Worm (Caenorhabditis elegans) whole organism, L4/young adult: ENCODE results near the gene K02C4.5.

ENCODE experiments used
- W03F9.2 ChIP-seq: fragments of 150-350 bp; optimal IDR thresholded peaks from 2 replicates; lab custom pipeline; 2014; ENCODE audit warnings: missing biosample characterization, missing genetic modification characterization
- dao-5 ChIP-seq: sonication (generic microtip); optimal IDR thresholded peaks from 2 replicates; lab custom pipeline; 2016; ENCODE audit warnings: missing genotype, missing genetic modification characterization, moderate library complexity, missing compliant biosample characterization
- him-1 ChIP-seq: sonication (generic microtip); optimal IDR thresholded peaks from 2 replicates; lab custom pipeline; 2016; ENCODE audit warnings: missing genotype, missing genetic modification reagents, missing genetic modification characterization, missing compliant biosample characterization

Gene K02C4.5

ce11 chrII:8093283-8093682 is 15.0 kb downstream of the K02C4.5 start:
- TF ChIP-seq dao-5 (tag; lab: Kevin White, UChicago) (no peak), him-1 (no peak), W03F9.2 (tag; lab: Kevin White, UChicago) (no peak)

- TF ChIP-seq W03F9.2 (tag; lab: Kevin White, UChicago) = no peak
- TF ChIP-seq him-1 = no peak
- TF ChIP-seq dao-5 (tag; lab: Kevin White, UChicago) = no peak
Measured at ce11 chrII:8093914-8094313, 15.7 kb downstream of the K02C4.5 start.

ce11 chrII:8099212-8099784 is 21.1 kb downstream of the K02C4.5 start:
- TF ChIP-seq him-1 (no peak), W03F9.2 (tag; lab: Kevin White, UChicago) (no peak), dao-5 (tag; lab: Kevin White, UChicago) (no peak)

DNA sequence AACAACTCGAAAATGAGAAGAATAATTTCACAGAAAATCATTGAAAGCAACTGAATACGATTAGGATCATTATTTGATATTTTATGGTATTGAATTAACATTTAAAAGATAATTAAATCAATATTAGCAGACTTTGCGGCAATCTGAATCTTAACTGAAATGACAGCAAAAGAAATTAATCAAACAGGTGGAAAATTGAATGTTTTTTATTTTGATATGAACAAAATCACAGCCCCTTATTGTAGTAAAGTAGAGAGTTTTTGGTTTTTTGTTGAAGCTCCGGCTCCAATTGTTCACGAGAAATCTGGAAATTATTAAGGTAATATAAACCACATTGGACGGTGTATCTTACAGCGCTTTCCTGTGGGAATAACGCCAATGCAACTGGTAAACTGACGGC is 23.8 kb downstream of the K02C4.5 start, which contains the start of gene sre-2:
Gene sre-2 (minus strand): TSS at position 101 of the 400 bp plus-strand sequence.
- no peak for TF ChIP-seq him-1
- no peak for TF ChIP-seq W03F9.2 (tag; lab: Kevin White, UChicago)
- TF ChIP-seq dao-5 (tag; lab: Kevin White, UChicago) = no peak

DNA sequence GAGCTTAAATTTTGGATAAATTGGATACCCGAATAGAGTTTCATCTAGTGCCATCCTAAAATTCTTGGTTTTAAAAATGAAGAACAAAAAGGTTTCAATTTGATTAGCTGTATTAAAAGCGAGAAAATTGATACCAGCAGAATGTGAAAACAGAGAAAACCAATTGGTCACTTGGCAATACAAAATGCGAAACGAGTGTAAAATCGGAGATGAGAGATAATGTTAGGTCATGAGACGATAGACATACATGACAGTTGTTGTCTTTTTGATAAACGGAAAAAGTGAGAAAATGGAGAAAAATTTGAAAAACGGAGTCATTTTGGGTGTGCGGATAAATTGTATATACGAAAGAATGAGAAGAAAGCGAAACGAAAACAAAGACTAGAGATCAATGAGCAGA is 26.8 kb downstream of the K02C4.5 start, which contains the start of gene sfxn-5:
Gene sfxn-5 (minus strand): TSS at position 55 of the 400 bp plus-strand sequence.
- TF ChIP-seq him-1 (no peak), dao-5 (tag; lab: Kevin White, UChicago) (no peak), W03F9.2 (tag; lab: Kevin White, UChicago) (no peak)

DNA sequence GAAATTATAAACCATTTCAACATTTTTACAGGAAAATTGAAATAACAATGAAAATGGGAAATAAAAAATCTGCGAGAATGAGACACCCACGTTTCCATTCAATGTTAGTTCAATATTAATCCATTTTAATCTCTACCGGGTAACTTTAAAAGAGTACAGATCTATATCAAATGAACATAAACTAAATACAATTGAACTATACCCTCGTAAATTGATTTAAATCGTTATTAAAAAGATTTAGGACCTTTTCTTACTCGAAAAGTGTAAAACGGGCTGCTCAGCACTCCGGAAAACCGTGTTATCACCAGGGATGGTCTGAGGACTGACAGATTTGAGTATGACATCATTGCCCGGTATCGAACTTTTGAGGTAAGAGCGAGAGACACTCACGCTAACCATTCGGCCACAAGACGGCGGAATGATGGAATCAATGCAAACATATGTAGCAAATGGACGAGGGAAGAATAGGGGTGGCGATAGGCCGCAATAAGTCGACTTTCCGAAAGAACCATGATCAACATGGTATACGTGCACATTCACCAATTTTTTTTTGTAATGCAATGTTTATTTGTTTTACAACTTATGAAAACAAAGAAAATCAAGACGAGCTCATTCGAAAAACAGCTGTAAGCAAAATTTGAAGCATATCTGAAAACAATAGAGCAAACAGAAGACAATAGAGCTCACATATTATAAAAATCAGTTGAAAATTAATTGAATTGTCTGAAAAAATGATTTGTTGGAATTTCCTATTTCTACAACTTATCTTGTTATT is 28.9 kb downstream of the K02C4.5 start, which contains the start of the genes chst-1 and C41C4.9:
Gene chst-1 (minus strand): TSS at position 51 of the 775 bp plus-strand sequence.
Gene C41C4.9 (plus strand): TSS at position 725 of the 775 bp plus-strand sequence.
- TF ChIP-seq dao-5 (tag; lab: Kevin White, UChicago) (peak; percentile 90), W03F9.2 (tag; lab: Kevin White, UChicago) (no peak), him-1 (peak; percentile 19)

- TF ChIP-seq W03F9.2 (tag; lab: Kevin White, UChicago) (no peak), him-1 (no peak), dao-5 (tag; lab: Kevin White, UChicago) (no peak)
Measured at ce11 chrII:8112063-8112462, 33.8 kb downstream of the K02C4.5 start, which contains the start of gene lron-4. TSS of gene lron-4 (minus strand) at chrII:8112163.

- TF ChIP-seq dao-5 (tag; lab: Kevin White, UChicago) (no peak), W03F9.2 (tag; lab: Kevin White, UChicago) (no peak), him-1 (no peak)
Measured at ce11 chrII:8116159-8116558, 37.9 kb downstream of the K02C4.5 start, which contains the start of gene unc-105. TSS of gene unc-105 (plus strand) at chrII:8116459.

DNA sequence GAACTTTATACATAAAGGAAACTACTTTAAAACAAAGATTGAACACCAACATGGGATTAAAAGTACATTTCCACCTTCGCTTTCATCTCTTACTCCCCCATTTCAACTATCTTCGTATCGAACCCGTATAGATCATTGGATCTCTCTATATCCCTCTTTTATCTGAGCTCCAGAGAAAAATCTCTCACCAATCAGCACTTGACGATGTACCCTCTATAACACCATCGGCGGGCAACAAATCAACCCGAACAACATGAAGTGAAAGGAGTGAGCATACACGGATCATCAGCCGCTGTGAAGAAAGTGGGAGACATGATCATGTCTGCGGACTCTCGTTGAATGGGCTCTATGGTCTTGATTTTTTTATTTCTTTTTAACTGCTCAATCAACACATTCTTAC is 39.2 kb downstream of the K02C4.5 start:
- TF ChIP-seq him-1 = no peak
- no peak for TF ChIP-seq dao-5 (tag; lab: Kevin White, UChicago)
- no peak for TF ChIP-seq W03F9.2 (tag; lab: Kevin White, UChicago)

ce11 chrII:8124867-8125266 is 46.6 kb downstream of the K02C4.5 start, which contains the start of gene ire-1:
TSS of gene ire-1 (minus strand) at chrII:8124910.
- TF ChIP-seq W03F9.2 (tag; lab: Kevin White, UChicago) = peak; percentile 70
- TF ChIP-seq him-1 = no peak
- no peak for TF ChIP-seq dao-5 (tag; lab: Kevin White, UChicago)

- TF ChIP-seq dao-5 (tag; lab: Kevin White, UChicago) (no peak), him-1 (no peak), W03F9.2 (tag; lab: Kevin White, UChicago) (no peak)
Measured at ce11 chrII:8125439-8125838, 47.2 kb downstream of the K02C4.5 start.

DNA sequence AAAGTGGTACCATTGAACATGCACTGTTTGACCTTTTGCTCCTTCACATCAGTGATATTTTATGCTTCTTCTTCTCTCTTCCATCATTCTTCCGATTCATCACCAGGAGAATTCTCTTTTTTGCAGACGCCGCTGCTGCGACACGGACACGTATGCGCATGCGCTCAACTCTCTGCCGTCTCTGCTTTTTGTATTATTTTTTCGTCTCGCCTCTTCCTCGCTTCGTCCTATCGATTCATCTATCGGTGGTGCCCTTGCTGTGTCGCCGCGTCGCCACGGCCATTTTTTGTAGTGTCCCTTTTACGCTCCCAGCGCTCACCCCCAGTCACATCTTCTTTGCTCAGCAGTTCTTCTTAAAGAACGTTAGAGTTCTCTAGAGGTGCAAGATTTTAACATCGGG is 47.9 kb downstream of the K02C4.5 start:
- TF ChIP-seq W03F9.2 (tag; lab: Kevin White, UChicago) (peak; percentile 49), dao-5 (tag; lab: Kevin White, UChicago) (no peak), him-1 (no peak)

DNA sequence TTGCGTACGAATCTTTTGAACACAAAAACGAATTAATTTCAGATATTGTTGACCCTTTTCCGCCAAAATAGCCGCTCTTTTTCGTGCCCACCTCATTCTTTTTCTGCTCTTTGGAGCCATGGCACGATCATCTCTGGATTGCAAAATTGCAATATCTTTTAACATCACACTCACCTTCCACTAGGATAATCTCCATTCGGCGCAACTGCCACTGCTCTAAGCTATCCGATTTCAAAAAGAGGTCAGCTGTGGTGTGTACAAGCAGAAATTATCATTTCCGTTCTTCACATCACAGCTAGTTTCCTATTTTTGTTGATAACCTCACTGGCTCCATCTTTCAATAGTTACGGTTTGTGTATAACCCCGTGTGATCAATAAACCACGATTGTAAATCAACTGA is 48.4 kb downstream of the K02C4.5 start:
- no peak for TF ChIP-seq him-1
- TF ChIP-seq W03F9.2 (tag; lab: Kevin White, UChicago) = no peak
- no peak for TF ChIP-seq dao-5 (tag; lab: Kevin White, UChicago)

ce11 chrII:8127290-8127689 is 49.1 kb downstream of the K02C4.5 start:
- no peak for TF ChIP-seq W03F9.2 (tag; lab: Kevin White, UChicago)
- TF ChIP-seq him-1 = no peak
- no peak for TF ChIP-seq dao-5 (tag; lab: Kevin White, UChicago)
